Fruit fly (Drosophila melanogaster): Measurements from ENCODE around the gene CG33630.

Gene CG33630

DNA sequence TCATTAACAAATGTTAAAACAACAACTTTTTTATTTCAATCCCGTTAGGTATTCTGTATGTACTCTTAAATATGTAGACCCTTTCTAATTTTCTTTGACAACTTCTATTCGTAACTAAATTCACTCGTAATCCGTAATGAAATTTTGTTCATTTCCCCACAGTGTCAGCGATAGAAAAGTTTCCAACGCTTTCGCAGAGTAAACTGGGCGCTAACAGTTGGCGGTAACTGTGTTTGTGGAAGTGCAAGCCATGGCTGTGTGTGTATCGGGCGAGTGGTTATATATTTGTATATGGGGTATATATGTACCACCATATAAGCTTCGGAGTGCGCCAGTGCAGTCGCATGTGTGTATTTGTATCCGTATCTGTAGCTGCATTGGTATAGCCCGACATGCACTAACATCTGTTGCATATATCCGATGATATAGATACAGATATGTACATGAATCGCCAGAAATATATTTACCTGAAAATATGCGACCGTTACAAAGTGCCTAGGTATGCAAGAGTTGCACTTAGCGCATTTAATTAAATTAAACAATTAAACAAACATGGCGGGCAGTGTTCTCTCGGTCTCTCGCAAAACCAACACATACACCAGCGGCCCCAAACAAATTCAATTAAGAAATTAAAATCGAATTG lies 19.2 kb downstream of the CG33630 start:
- TF ChIP-seq zen (tag; optimal IDR thresholded peaks at IDR 0.05): no peak
- no peak for TF ChIP-seq CG4328 (GFP tag; optimal IDR thresholded peaks at IDR 0.05)
- peak; percentile 39; the same call in 1 of the 3 replicates for TF ChIP-seq row (GFP tag; IDR thresholded peaks at IDR 0.05)
- TF ChIP-seq PHDP (tag; optimal IDR thresholded peaks at IDR 0.05): no peak
- peak; percentile 36 for TF ChIP-seq cg (GFP tag; optimal IDR thresholded peaks at IDR 0.05)
- TF ChIP-seq CG6791 (GFP tag; IDR thresholded peaks at IDR 0.05; ENCODE audit: partially characterized antibody): no peak
- TF ChIP-seq ttk (GFP tag; IDR thresholded peaks at IDR 0.05): no peak
- TF ChIP-seq Med (GFP tag): peak; percentile 67
- TF ChIP-seq sim (GFP tag; IDR thresholded peaks at IDR 0.05): no peak
- peak; percentile 90 for TF ChIP-seq CG8388 (GFP tag; optimal IDR thresholded peaks at IDR 0.05)
- no peak for TF ChIP-seq Hmr (GFP tag; optimal IDR thresholded peaks at IDR 0.05)
- no peak for TF ChIP-seq CG8281 (tag; optimal IDR thresholded peaks at IDR 0.05)
- no peak for TF ChIP-seq yki (optimal IDR thresholded peaks at IDR 0.05)
- 0 out of 2 replicates have a peak, but pooled peaks have one; percentile 16 for TF ChIP-seq HLH3B (GFP tag; IDR thresholded peaks at IDR 0.05)
- peak; percentile 4 for TF ChIP-seq CG1603 (tag; optimal IDR thresholded peaks at IDR 0.05)
- no peak for TF ChIP-seq pum (GFP tag; optimal IDR thresholded peaks at IDR 0.05)
- TF ChIP-seq sug (tag; optimal IDR thresholded peaks at IDR 0.05): no peak
- peak; percentile 75 for TF ChIP-seq Ets65A (GFP tag)
- TF ChIP-seq CG5953 (GFP tag; IDR thresholded peaks at IDR 0.05): no peak
- TF ChIP-seq sens (GFP tag): peak; percentile 75
- no peak for TF ChIP-seq CG6689 (GFP tag; IDR thresholded peaks at IDR 0.05)
- TF ChIP-seq Stat92E (GFP tag; optimal IDR thresholded peaks at IDR 0.05): no peak
- TF ChIP-seq CG15479 (GFP tag; optimal IDR thresholded peaks at IDR 0.05): no peak
- TF ChIP-seq sisA (GFP tag; IDR thresholded peaks at IDR 0.05): peak; percentile 42; the same call in 1 of the 2 replicates
- no peak for TF ChIP-seq Asciz (GFP tag; optimal IDR thresholded peaks at IDR 0.05)

DNA sequence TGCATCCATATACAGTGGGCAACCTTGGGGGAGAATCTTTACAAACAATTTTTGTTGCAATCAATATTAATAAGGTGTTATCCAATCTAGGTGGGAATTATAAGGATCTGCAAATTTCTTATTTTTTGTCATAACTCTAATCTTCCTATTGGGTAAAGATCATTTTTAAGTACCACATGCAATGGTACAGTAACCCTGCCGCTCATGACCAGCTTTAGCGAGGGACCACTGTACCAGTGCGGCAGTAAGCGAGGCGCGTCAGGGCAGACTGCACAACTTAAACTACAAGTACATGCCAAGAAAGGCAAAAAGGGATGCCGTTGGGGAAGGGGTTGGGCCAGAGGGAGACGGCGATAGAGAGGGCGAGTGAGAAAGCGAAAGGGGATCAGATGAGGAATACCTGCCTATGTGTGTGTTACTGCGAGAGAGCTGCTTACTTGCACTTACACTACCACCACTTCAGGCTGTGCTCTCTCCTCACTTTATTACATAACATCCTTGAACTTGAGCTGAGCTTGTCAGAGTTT lies 20.2 kb downstream of the CG33630 start:
- TF ChIP-seq lbe (GFP tag; optimal IDR thresholded peaks at IDR 0.05) (peak; percentile 82), tin (GFP tag; optimal IDR thresholded peaks at IDR 0.05) (no peak), CG6654 (GFP tag; optimal IDR thresholded peaks at IDR 0.05) (no peak), corto (GFP tag; optimal IDR thresholded peaks at IDR 0.05) (peak; percentile 73), CG14441 (GFP tag; IDR thresholded peaks at IDR 0.05) (no peak), CG10979 (tag; optimal IDR thresholded peaks at IDR 0.05) (peak; percentile 25), sens (GFP tag) (peak; percentile 79), ro (GFP tag; IDR thresholded peaks at IDR 0.05) (no peak), CG1832 (GFP tag; optimal IDR thresholded peaks at IDR 0.05) (peak; percentile 34), Sox102F (GFP tag; optimal IDR thresholded peaks at IDR 0.05) (peak; percentile 15), Lpt (GFP tag; optimal IDR thresholded peaks at IDR 0.05) (no peak), Drgx (GFP tag; IDR thresholded peaks at IDR 0.05) (peak; percentile 47; the same call in 1 of the 2 replicates), Pdp1 (GFP tag; optimal IDR thresholded peaks at IDR 0.05) (peak in 1 of 2 experiments; percentile 73), Med (GFP tag) (peak; percentile 71), cg (GFP tag; optimal IDR thresholded peaks at IDR 0.05) (peak; percentile 5), CG1603 (tag; optimal IDR thresholded peaks at IDR 0.05) (peak; percentile 3), row (GFP tag; IDR thresholded peaks at IDR 0.05) (peak; percentile 30; the same call in 1 of the 3 replicates), Ets65A (GFP tag) (peak; percentile 74), CG18262 (tag; optimal IDR thresholded peaks at IDR 0.05) (no peak), grau (tag; optimal IDR thresholded peaks at IDR 0.05) (peak; percentile 64), lmd (GFP tag; IDR thresholded peaks at IDR 0.05) (peak; percentile 10; the same call in 1 of the 2 replicates), bsh (GFP tag; optimal IDR thresholded peaks at IDR 0.05) (peak; percentile 21 to 83), scrt (GFP tag; optimal IDR thresholded peaks at IDR 0.05) (no peak), Ptx1 (GFP tag; IDR thresholded peaks at IDR 0.05) (0 out of 2 replicates have a peak, but pooled peaks have one; percentile 7), da (GFP tag; optimal IDR thresholded peaks at IDR 0.05) (no peak), gem (tag; optimal IDR thresholded peaks at IDR 0.05) (peak; percentile 5), prd (optimal IDR thresholded peaks at IDR 0.05) (no peak), prd (GFP tag; IDR thresholded peaks at IDR 0.05) (peak; percentile 20; the same call in 1 of the 3 replicates), croc (GFP tag; conservative IDR thresholded peaks at IDR 0.05) (0 out of 3 replicates have a peak, but pooled peaks have one; percentile 12)

Measured in whole organism, embryonic.